Worm (Caenorhabditis elegans): ENCODE results near the gene ril-2.

ril-2 gene

DNA sequence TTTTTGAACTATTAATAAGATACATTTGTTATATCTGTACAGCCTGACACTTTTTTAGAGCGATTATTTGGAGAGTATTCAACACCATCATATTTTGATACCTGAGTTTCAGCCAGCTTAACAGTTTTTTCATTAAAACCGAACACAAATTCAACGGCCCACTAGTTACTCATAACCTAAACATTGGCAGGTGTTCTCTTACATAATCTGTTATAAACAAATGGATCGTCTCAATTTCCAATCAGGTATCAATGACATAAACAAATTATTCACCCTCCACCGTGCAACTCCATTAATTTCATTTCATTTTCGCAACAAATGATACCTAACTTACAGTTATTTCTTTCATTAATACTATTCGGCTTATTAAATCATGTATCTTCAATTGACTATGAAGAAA, 12.1 kb upstream of the ril-2 start, which contains the start of gene cubn-1:
Gene cubn-1, plus strand, starts transcription at position 301 of the 400 bp plus-strand sequence.
- TF ChIP-seq him-1 (tag; optimal IDR thresholded peaks at IDR 0.05) (no peak), W03F9.2 (tag; optimal IDR thresholded peaks at IDR 0.05) (no peak), dao-5 (tag; optimal IDR thresholded peaks at IDR 0.05) (no peak)

DNA sequence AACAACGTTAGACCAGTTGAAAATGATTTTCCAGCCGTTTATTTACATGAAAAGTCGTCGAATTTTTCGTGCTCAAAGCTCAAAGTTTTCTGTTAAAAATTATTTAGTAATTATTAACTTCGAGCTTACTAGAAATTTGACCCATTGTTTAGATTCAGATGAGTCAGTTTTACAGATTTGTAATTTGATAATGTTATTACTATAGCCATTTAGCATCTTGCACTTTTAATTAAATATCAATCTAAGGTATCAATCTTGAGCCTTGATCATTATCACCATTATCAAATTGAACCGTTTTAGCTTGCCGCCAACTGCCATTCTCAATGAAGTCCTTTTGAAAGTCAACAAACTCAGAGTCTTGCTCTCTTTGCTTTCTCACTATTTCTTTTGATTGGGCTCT, 10.6 kb upstream of the ril-2 start, which contains the start of gene ZC116.1:
Gene ZC116.1, plus strand, starts transcription at position 301 of the 400 bp plus-strand sequence.
- no peak for TF ChIP-seq dao-5 (tag; optimal IDR thresholded peaks at IDR 0.05)

DNA sequence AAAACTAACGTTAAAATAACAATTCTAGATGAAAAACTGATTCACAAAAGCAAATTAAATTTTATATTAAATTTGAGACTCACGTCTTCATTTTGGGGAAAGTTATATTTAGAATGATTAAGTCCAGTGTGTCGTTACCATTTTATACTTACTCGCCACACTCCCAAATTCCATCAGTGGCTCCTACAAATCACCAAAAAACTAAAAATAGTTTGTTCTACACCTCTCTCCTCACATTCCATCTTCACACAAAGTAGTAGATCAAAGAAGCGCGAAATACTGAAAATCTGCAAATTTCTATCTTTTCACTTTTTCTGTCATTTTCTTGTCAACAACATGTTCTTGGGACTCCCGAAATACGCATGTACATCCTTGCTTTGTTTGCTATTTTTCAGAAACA, 9.9 kb upstream of the ril-2 start, which contains the start of gene ZC116.5:
Gene ZC116.5, minus strand, starts transcription at position 101 of the 400 bp plus-strand sequence.
- TF ChIP-seq W03F9.2 (tag; optimal IDR thresholded peaks at IDR 0.05): no peak
- no peak for TF ChIP-seq him-1 (tag; optimal IDR thresholded peaks at IDR 0.05)
- no peak for TF ChIP-seq dao-5 (tag; optimal IDR thresholded peaks at IDR 0.05)

DNA sequence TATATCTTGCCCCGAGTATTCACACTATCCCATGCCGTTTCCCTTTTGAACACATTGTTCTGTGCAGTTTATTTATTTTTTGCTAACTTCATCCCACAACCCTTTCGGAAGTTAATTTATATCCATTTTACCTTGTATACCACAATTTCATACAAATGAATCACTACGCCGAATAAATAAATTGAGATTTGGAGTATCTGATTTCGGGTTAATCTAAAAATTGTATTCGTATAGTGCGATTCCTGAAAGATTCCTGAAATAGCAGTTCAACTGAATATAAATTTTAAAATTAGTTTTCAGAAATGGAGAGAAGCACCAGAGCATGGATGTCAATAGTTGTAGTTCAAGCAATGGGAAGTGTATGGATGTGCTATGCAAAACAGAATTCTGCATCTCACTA, 8.2 kb upstream of the ril-2 start, which contains the start of gene erg-28:
Gene erg-28, plus strand, starts transcription at position 301 of the 400 bp plus-strand sequence.
- TF ChIP-seq him-1 (tag; optimal IDR thresholded peaks at IDR 0.05): no peak

DNA sequence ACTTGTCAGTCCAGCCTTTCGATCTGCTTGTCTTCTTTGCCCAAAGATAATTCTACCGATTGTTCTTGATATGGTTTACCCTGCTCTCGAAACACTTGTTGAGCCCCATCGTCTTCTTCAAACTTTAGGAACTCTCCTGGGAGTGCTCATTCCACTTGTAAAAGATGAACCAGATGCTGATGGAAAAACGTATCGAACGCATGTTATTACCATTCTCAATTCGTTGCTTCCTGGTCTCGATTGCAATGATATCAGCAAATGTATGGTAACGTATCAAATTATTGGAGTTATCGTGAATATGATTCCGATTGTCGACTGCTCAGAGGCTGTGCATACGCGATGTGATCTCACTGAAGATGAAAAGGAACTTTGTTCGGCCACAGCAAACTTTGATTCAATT, 2.9 kb upstream of the ril-2 start:
- TF ChIP-seq W03F9.2 (tag; optimal IDR thresholded peaks at IDR 0.05) (no peak), dao-5 (tag; optimal IDR thresholded peaks at IDR 0.05) (no peak)

DNA sequence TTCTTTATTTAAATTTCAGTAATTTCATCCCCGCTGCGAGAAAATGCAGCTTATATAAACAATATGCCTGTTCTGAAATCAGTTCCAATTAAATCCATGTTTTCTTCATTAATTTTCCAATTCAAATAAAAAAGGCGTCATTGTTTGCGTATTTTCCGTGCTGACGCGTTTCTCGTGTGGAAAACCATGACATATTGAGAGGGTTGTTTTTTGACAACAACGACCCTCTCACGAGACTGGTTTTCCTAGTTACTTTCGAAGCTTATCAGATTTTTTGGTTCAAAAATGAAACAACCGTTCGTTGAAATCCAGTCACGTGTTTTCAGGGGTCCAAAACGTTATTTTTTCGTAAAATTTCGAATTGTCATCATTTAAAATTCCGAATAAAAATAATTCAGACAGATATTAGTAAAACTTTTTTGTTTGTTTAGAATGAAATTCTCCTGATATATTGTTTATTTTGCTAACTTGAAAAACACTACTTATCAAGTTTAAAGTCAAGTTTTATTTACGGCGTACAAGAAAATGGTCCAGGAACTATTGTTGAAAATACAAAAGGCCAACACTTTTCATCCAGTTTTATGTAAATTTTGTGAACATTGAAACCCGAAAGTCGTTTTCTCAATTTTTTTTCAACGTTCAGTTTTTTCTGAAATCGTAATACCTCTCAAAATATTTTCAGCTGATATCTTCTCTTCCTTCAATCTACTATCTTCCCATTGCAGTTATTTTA, 719 bp upstream of the ril-2 start, which contains the start of gene C14C10.5:
Gene C14C10.5, plus strand, starts transcription at position 683 of the 733 bp plus-strand sequence.
- no peak for TF ChIP-seq dao-5 (tag; optimal IDR thresholded peaks at IDR 0.05)
- TF ChIP-seq W03F9.2 (tag; optimal IDR thresholded peaks at IDR 0.05): no peak
- TF ChIP-seq him-1 (tag; optimal IDR thresholded peaks at IDR 0.05): no peak

DNA sequence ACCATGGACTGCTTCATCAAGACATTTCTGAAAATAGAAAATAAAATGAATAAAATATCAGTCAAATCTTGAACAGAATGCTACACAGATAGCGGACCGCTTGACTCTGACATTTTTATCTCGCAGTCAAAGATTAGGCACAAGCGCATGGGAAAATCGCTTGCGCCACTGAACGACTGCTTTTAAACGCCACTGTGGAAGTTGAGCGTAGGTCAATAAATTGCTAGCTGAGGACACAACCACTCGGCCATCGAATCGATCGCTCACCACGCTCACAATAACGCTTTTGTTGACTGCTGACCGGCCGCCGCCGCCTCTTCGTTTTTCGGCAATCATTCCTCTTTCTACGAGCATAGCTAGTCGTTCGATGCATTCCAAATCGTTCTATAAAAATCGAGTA, 2.2 kb downstream of the ril-2 start:
- TF ChIP-seq dao-5 (tag; optimal IDR thresholded peaks at IDR 0.05): peak; percentile 55
- TF ChIP-seq W03F9.2 (tag; optimal IDR thresholded peaks at IDR 0.05): no peak

DNA sequence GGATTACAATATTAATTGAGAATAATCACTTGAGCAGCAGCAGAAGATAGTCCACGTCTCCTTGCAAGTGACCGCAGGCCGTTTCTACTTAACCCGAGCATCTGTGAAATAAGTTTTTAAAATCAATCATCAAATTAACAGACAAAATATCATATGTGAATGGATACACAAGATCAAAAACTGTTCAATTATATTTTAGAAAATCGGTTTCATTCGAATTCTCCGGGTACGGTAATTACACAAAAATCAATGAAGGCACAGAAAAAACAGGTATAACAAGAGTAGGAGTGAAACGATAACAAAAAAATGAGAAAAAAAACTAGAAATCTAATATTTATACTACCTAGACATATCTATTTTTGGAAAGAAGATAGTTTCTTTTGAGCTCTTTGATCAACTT, 2.8 kb downstream of the ril-2 start, which contains the start of gene mma-1:
Gene mma-1, minus strand, starts transcription at position 101 of the 400 bp plus-strand sequence.
- TF ChIP-seq W03F9.2 (tag; optimal IDR thresholded peaks at IDR 0.05): no peak
- TF ChIP-seq dao-5 (tag; optimal IDR thresholded peaks at IDR 0.05): no peak
- TF ChIP-seq him-1 (tag; optimal IDR thresholded peaks at IDR 0.05): no peak

DNA sequence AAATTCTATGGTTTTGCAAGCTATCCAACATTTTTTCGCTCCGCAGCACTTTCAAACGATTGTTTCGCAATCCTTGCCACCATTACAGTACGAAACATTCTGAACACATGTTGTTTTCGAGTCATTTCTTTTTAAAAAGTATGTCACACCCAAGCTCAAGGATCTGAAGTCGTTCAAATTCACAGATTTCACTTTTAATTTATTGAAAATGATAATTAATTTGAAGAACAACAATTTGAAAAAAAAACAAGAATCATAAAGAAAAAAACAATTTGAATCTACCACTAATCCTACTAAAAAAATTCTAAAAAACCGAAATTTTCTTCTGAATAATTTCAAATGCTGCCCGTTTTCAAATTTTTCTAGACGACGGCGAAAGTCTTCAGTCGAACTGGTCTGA, 6.6 kb downstream of the ril-2 start, which contains the start of gene C14C10.2:
Gene C14C10.2, minus strand, starts transcription at position 101 of the 400 bp plus-strand sequence.
- TF ChIP-seq dao-5 (tag; optimal IDR thresholded peaks at IDR 0.05): no peak
- TF ChIP-seq W03F9.2 (tag; optimal IDR thresholded peaks at IDR 0.05): no peak
- no peak for TF ChIP-seq him-1 (tag; optimal IDR thresholded peaks at IDR 0.05)

DNA sequence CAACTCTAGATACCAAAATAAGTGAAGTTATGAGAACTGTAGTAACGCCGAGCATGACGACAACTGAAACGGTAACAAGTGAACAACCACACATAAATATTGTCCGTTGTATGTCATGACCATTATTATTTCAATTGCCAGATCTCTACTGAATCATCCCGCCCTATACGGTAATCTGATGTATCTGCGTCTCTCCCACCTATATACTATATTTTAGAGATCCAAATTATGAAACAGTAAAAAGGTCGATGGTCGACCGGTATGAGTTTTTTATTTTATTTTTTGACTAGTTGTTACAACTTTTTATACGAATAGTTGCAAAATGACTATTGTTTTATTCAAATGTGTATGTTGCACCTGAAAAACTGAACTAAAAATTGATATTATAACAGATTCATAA, 8.4 kb downstream of the ril-2 start, which contains the start of gene ttr-43:
Gene ttr-43, minus strand, starts transcription at position 101 of the 400 bp plus-strand sequence.
- no peak for TF ChIP-seq dao-5 (tag; optimal IDR thresholded peaks at IDR 0.05)
- TF ChIP-seq W03F9.2 (tag; optimal IDR thresholded peaks at IDR 0.05): no peak
- no peak for TF ChIP-seq him-1 (tag; optimal IDR thresholded peaks at IDR 0.05)

DNA sequence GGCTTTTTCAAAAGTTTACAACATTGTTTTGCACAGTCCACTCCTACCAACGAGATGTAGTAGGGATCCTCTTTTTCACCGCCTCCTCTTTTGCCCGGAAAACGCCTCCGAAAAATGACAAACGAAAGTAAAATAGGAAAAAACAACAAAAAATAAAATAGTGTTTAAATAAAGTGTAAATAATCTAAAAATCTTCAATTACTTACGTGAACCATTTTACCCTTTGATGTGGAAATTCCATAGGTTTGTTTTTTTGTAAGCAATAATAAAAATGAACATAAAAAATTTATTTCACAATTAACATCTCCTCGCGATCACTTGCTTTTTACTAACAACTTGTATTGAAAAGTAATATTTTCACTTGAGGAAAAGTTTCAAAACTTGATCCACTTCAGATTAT, 10.9 kb downstream of the ril-2 start, which contains the start of gene C14C10.1:
Gene C14C10.1, plus strand, starts transcription at position 301 of the 400 bp plus-strand sequence.
- TF ChIP-seq him-1 (tag; optimal IDR thresholded peaks at IDR 0.05): no peak
- TF ChIP-seq dao-5 (tag; optimal IDR thresholded peaks at IDR 0.05): no peak
- no peak for TF ChIP-seq W03F9.2 (tag; optimal IDR thresholded peaks at IDR 0.05)

DNA sequence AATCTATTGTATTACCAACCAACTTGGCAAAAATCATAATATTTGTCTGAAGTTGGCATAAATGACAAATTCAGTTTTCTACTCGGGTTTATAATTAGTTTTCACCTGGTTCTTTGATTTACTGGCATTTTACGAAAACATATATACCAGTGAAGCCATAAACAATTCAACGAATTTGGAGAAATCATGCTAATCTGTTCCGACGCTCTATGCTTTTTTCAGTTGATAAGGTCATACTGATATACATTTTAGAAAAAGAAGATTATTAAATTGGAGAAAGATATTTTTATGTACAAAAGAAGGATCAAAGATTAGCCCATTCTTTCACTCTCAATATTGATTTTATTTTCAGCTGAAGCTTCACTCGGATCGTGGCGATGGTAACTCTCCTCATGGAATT, 12.2 kb downstream of the ril-2 start:
- TF ChIP-seq him-1 (tag; optimal IDR thresholded peaks at IDR 0.05): no peak
- TF ChIP-seq dao-5 (tag; optimal IDR thresholded peaks at IDR 0.05): no peak
- no peak for TF ChIP-seq W03F9.2 (tag; optimal IDR thresholded peaks at IDR 0.05)

DNA sequence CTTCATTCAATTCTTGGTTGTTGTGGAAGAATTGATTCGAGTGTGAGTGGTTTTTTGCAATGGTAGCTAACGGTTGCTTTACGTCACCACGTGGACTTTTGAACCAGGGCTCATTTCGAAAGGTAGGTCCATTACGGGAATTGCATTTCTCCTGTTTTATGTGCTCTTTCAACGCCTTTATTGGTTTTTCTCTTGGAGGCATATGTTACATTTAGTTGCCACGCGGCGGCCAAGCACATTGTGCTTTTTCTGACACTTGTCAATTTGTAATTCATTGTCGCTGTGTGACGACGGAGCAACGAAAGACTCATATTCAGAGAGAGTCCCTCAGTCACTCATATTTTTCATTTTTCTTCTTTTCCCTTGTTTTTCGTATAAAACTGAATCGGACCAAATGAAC, 14.2 kb downstream of the ril-2 start:
- TF ChIP-seq dao-5 (tag; optimal IDR thresholded peaks at IDR 0.05) (no peak), W03F9.2 (tag; optimal IDR thresholded peaks at IDR 0.05) (no peak), him-1 (tag; optimal IDR thresholded peaks at IDR 0.05) (no peak)

DNA sequence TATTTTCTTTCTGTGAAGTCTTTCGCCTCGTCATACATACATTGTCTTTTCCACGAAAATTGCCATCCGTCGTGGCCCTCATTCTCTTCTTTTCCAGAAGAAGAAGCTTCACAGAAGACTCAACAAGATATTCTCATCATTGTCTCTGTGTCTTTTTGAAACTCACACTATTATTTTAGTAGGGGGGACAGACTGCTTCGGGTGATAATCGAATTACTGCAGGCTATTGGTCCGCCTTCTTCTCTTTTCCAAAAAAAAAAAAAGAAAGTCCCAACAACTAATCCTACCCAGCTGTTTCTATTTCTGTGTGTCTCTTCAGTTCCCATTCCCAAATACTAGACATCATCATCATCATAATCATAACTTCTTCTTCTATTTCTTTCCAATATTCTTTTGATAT, 15.5 kb downstream of the ril-2 start:
- no peak for TF ChIP-seq dao-5 (tag; optimal IDR thresholded peaks at IDR 0.05)

DNA sequence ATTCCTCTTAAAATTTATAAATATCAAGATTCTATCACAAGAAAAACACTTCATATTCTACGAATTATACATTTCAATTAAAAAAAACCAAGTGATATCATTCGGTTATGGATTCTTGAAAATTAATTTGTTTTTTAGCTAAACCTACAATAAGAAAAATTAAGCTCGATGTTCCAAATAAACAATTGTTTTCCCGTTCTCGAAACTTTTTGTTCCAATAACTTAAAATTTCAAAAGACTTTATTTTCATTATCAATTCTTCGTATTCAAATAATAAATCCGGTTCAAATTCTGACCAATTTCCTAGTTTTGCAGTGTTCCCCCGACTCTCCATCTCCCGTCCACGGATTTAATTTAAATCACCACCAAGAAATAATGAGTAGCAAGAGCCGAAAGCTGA, 19.7 kb downstream of the ril-2 start, which contains the start of gene E02A10.3:
Gene E02A10.3, plus strand, starts transcription at position 301 of the 400 bp plus-strand sequence.
- TF ChIP-seq him-1 (tag; optimal IDR thresholded peaks at IDR 0.05) (no peak), W03F9.2 (tag; optimal IDR thresholded peaks at IDR 0.05) (no peak), dao-5 (tag; optimal IDR thresholded peaks at IDR 0.05) (no peak)

All from whole organism, L4/young adult.